Worm (Caenorhabditis elegans) whole organism, L2 larva: ENCODE results near the gene tftc-5.

Experiments used
- C34F6.9 ChIP-seq: fragments of 150-350 bp; optimal IDR thresholded peaks from 2 replicates; lab custom pipeline; 2014; ENCODE audit warnings: missing biosample characterization, missing genetic modification characterization
- F13H6.1 ChIP-seq: sonication (generic microtip); optimal IDR thresholded peaks from 2 replicates; lab custom pipeline; 2016; ENCODE audit warnings: missing genetic modification characterization, missing compliant biosample characterization
- R02D3.7 ChIP-seq: fragments of 150-350 bp; optimal IDR thresholded peaks from 2 replicates; lab custom pipeline; 2014; ENCODE audit warnings: missing biosample characterization, missing genetic modification characterization
- Y55F3AM.14 ChIP-seq: fragments of 200-800 bp; sonication (Bioruptor generic); optimal IDR thresholded peaks from 2 replicates; lab custom pipeline; 2018; ENCODE audit warnings: mild to moderate bottlenecking, missing genetic modification characterization, missing compliant biosample characterization
- ZK546.5 ChIP-seq: sonication (generic microtip); optimal IDR thresholded peaks from 2 replicates; lab custom pipeline; 2017; ENCODE audit warnings: missing biosample characterization, missing genetic modification characterization
- alr-1 ChIP-seq: fragments of 150-350 bp; optimal IDR thresholded peaks from 2 replicates; lab custom pipeline; 2014; ENCODE audit warnings: missing biosample characterization, missing genetic modification characterization
- aly-2 ChIP-seq: fragments of 150-350 bp; optimal IDR thresholded peaks from 2 replicates; lab custom pipeline; 2014; ENCODE audit warnings: missing biosample characterization, missing genetic modification characterization
- ama-1 ChIP-seq: fragments of 150-350 bp; optimal IDR thresholded peaks from 2 replicates; lab custom pipeline; 2018; ENCODE audit warnings: inconsistent platforms
- blmp-1 ChIP-seq: sonication (generic microtip); optimal IDR thresholded peaks from 2 replicates; lab custom pipeline; 2017; ENCODE audit warnings: missing genetic modification characterization, mild to moderate bottlenecking, missing compliant biosample characterization, antibody characterized with exemption, moderate library complexity; ENCODE audit not compliant: insufficient read depth
- ceh-16 ChIP-seq: fragments of 150-350 bp; optimal IDR thresholded peaks from 2 replicates; lab custom pipeline; 2014; ENCODE audit warnings: missing biosample characterization, missing genetic modification characterization
- ceh-82 ChIP-seq: fragments of 150-350 bp; optimal IDR thresholded peaks from 2 replicates; lab custom pipeline; 2014; ENCODE audit warnings: missing biosample characterization, missing genetic modification characterization
- crh-2 ChIP-seq: sonication (generic microtip); optimal IDR thresholded peaks from 2 replicates; lab custom pipeline; 2017; ENCODE audit warnings: missing biosample characterization, missing genetic modification characterization
- dmd-4 ChIP-seq: sonication (generic microtip); optimal IDR thresholded peaks from 2 replicates; lab custom pipeline; 2017; ENCODE audit warnings: missing biosample characterization, missing genetic modification characterization
- egl-27 ChIP-seq: sonication (generic microtip); optimal IDR thresholded peaks from 3 replicates; lab custom pipeline; 2017; ENCODE audit warnings: missing biosample characterization, missing genetic modification reagents, missing genetic modification characterization
- elt-1 ChIP-seq: fragments of 150-350 bp; optimal IDR thresholded peaks from 2 replicates; lab custom pipeline; 2014; ENCODE audit warnings: missing biosample characterization, missing genetic modification characterization
- elt-3 ChIP-seq: sonication (generic microtip); optimal IDR thresholded peaks from 2 replicates; lab custom pipeline; 2017; ENCODE audit warnings: missing biosample characterization, missing genetic modification characterization
- fos-1 ChIP-seq: fragments of 150-350 bp; optimal IDR thresholded peaks from 2 replicates; lab custom pipeline; 2014; ENCODE audit warnings: missing biosample characterization, missing genetic modification characterization
- gmeb-1 ChIP-seq: fragments of 150-350 bp; optimal IDR thresholded peaks from 2 replicates; lab custom pipeline; 2014; ENCODE audit warnings: missing biosample characterization, missing genetic modification characterization
- lin-11 ChIP-seq: fragments of 150-350 bp; sonication (generic microtip); optimal IDR thresholded peaks from 2 replicates; lab custom pipeline; 2014; ENCODE audit warnings: missing biosample characterization, missing genetic modification characterization, inconsistent platforms, mixed read lengths
- lin-13 ChIP-seq: fragments of 150-350 bp; optimal IDR thresholded peaks from 2 replicates; lab custom pipeline; 2014; ENCODE audit warnings: missing biosample characterization, missing genetic modification reagents, missing genetic modification characterization
- lin-39 ChIP-seq: fragments of 150-350 bp; optimal IDR thresholded peaks from 2 replicates; lab custom pipeline; 2014; ENCODE audit warnings: missing biosample characterization, missing genetic modification reagents, missing genetic modification characterization
- lsy-2 ChIP-seq, 2 experiments: fragments of 150-350 bp in 1 of 2; sonication (generic microtip) in 1 of 2; optimal IDR thresholded peaks; 2 replicates each; lab custom pipeline; 2014 to 2017; ENCODE audit warnings: missing biosample characterization in 2 of 2, missing genetic modification characterization in 2 of 2
- mab-5 ChIP-seq: fragments of 150-350 bp; optimal IDR thresholded peaks from 2 replicates; lab custom pipeline; 2014; ENCODE audit warnings: missing biosample characterization, missing genetic modification characterization
- mbf-1 ChIP-seq: sonication (generic microtip); optimal IDR thresholded peaks from 2 replicates; lab custom pipeline; 2017; ENCODE audit warnings: missing biosample characterization, missing genetic modification characterization
- mdl-1 ChIP-seq, 2 experiments: fragments of 150-350 bp in 1 of 2; sonication (generic microtip) in 1 of 2; optimal IDR thresholded peaks; 2 replicates each; lab custom pipeline; 2017; ENCODE audit warnings: missing biosample characterization in 2 of 2, missing genetic modification characterization in 2 of 2
- nhr-10 ChIP-seq: sonication (generic microtip); optimal IDR thresholded peaks from 2 replicates; lab custom pipeline; 2017; ENCODE audit warnings: missing biosample characterization, missing genetic modification characterization
- nhr-11 ChIP-seq: fragments of 150-350 bp; optimal IDR thresholded peaks from 2 replicates; lab custom pipeline; 2014; ENCODE audit warnings: missing biosample characterization, missing genetic modification characterization
- nhr-12 ChIP-seq: fragments of 150-350 bp; optimal IDR thresholded peaks from 2 replicates; lab custom pipeline; 2014; ENCODE audit warnings: missing biosample characterization, missing genetic modification characterization
- nhr-129 ChIP-seq: fragments of 150-350 bp; optimal IDR thresholded peaks from 2 replicates; lab custom pipeline; 2014; ENCODE audit warnings: missing biosample characterization, missing genetic modification characterization
- nhr-21 ChIP-seq: fragments of 150-350 bp; optimal IDR thresholded peaks from 2 replicates; lab custom pipeline; 2014; ENCODE audit warnings: missing biosample characterization, missing genetic modification characterization
- nhr-23 ChIP-seq: fragments of 150-350 bp; optimal IDR thresholded peaks from 2 replicates; lab custom pipeline; 2014; ENCODE audit warnings: missing biosample characterization, missing genetic modification reagents, missing genetic modification characterization
- nhr-237 ChIP-seq: fragments of 150-350 bp; optimal IDR thresholded peaks from 2 replicates; lab custom pipeline; 2014; ENCODE audit warnings: missing biosample characterization, missing genetic modification characterization
- nhr-25 ChIP-seq: fragments of 150-350 bp; sonication (generic microtip); optimal IDR thresholded peaks from 3 replicates; lab custom pipeline; 2014; ENCODE audit warnings: missing biosample characterization, missing genetic modification characterization
- nhr-6 ChIP-seq: fragments of 150-350 bp; optimal IDR thresholded peaks from 2 replicates; lab custom pipeline; 2014; ENCODE audit warnings: missing biosample characterization, missing genetic modification characterization
- nhr-77 ChIP-seq: fragments of 150-350 bp; optimal IDR thresholded peaks from 2 replicates; lab custom pipeline; 2014; ENCODE audit warnings: missing biosample characterization, missing genetic modification characterization
- peb-1 ChIP-seq: fragments of 150-350 bp; optimal IDR thresholded peaks from 2 replicates; lab custom pipeline; 2014; ENCODE audit warnings: missing biosample characterization, missing genetic modification characterization
- sem-4 ChIP-seq: fragments of 150-350 bp; optimal IDR thresholded peaks from 2 replicates; lab custom pipeline; 2014; ENCODE audit warnings: missing biosample characterization, missing genetic modification reagents, missing genetic modification characterization
- skn-1 ChIP-seq: sonication (generic microtip); optimal IDR thresholded peaks from 2 replicates; lab custom pipeline; 2017; ENCODE audit warnings: missing biosample characterization, missing genetic modification characterization
- sma-3 ChIP-seq: sonication (generic microtip); optimal IDR thresholded peaks from 2 replicates; lab custom pipeline; 2016; ENCODE audit warnings: missing genetic modification reagents, missing genetic modification characterization, missing compliant biosample characterization
- sma-9 ChIP-seq, 2 experiments: fragments of 150-350 bp in 1 of 2; sonication (generic microtip) in 1 of 2; optimal IDR thresholded peaks; 2 replicates each; lab custom pipeline; 2014 to 2016; ENCODE audit warnings: missing genetic modification characterization in 2 of 2, mild to moderate bottlenecking in 1 of 2, missing biosample characterization in 1 of 2, missing compliant biosample characterization in 1 of 2, missing genetic modification reagents in 1 of 2, moderate library complexity in 1 of 2
- snpc-4 ChIP-seq: fragments of 150-350 bp; optimal IDR thresholded peaks from 2 replicates; lab custom pipeline; 2014; ENCODE audit warnings: missing biosample characterization, missing genetic modification characterization
- unc-39 ChIP-seq: fragments of 150-350 bp; optimal IDR thresholded peaks from 2 replicates; lab custom pipeline; 2014; ENCODE audit warnings: missing biosample characterization, missing genetic modification characterization
- unc-55 ChIP-seq: fragments of 150-350 bp; sonication (generic microtip); optimal IDR thresholded peaks from 3 replicates; lab custom pipeline; 2014; ENCODE audit warnings: missing biosample characterization, missing genetic modification reagents, missing genetic modification characterization
- unc-62 ChIP-seq: fragments of 150-350 bp; optimal IDR thresholded peaks from 2 replicates; lab custom pipeline; 2014; ENCODE audit warnings: missing biosample characterization, missing genetic modification reagents, missing genetic modification characterization
- zag-1 ChIP-seq: fragments of 150-350 bp; optimal IDR thresholded peaks from 2 replicates; lab custom pipeline; 2014; ENCODE audit warnings: missing biosample characterization, missing genetic modification characterization
- ztf-1 ChIP-seq: fragments of 200-800 bp; sonication (Bioruptor generic); conservative IDR thresholded peaks from 2 replicates; pipeline ENCODE4 v1.3.6; 2022; ENCODE audit warnings: missing genetic modification characterization, missing compliant biosample characterization
- ztf-11 ChIP-seq: sonication (generic microtip); optimal IDR thresholded peaks from 2 replicates; lab custom pipeline; 2017; ENCODE audit warnings: missing biosample characterization, missing genetic modification characterization
- ztf-4 ChIP-seq: fragments of 150-350 bp; optimal IDR thresholded peaks from 2 replicates; lab custom pipeline; 2014; ENCODE audit warnings: missing biosample characterization, missing genetic modification characterization

Gene tftc-5

ce11 chrIII:3978438-3978837 lies 43.5 kb upstream of the tftc-5 start:
- TF ChIP-seq skn-1 (tag; lab: Kevin White, UChicago) (no peak), ZK546.5 (tag; lab: Kevin White, UChicago) (no peak), nhr-21 (tag; lab: Kevin White, UChicago) (no peak), nhr-25 (tag; lab: Kevin White, UChicago) (peak; percentile 38), F13H6.1 (tag; lab: Kevin White, UChicago) (no peak), mbf-1 (no peak), unc-55 (GFP tag; lab: Kevin White, UChicago) (peak; percentile 9), sem-4 (no peak), dmd-4 (no peak), ztf-4 (no peak), nhr-23 (tag; lab: Kevin White, UChicago) (no peak), ztf-1 (no peak), lin-13 (GFP tag; lab: Kevin White, UChicago) (no peak), gmeb-1 (no peak), lin-11 (tag; lab: Kevin White, UChicago) (no peak), crh-2 (tag; lab: Kevin White, UChicago) (peak; percentile 37), aly-2 (tag; lab: Kevin White, UChicago) (no peak), sma-3 (no peak), egl-27 (no peak), unc-62 (no peak), nhr-12 (no peak), fos-1 (tag; lab: Kevin White, UChicago) (peak; percentile 8), peb-1 (tag; lab: Kevin White, UChicago) (no peak), mab-5 (tag; lab: Kevin White, UChicago) (no peak)

- TF ChIP-seq nhr-11 (tag; lab: Kevin White, UChicago) (no peak), sma-3 (peak; percentile 41), unc-39 (no peak), C34F6.9 (peak; percentile 64), mdl-1 (tag; optimal IDR thresholded peaks at IDR 0.05; lab: Kevin White, UChicago) (peak; percentile 25 to 45), nhr-6 (tag; lab: Kevin White, UChicago) (no peak), lin-11 (tag; lab: Kevin White, UChicago) (no peak), ztf-4 (peak; percentile 27), sem-4 (peak; percentile 65), ceh-82 (tag; lab: Kevin White, UChicago) (no peak), blmp-1 (tag; lab: Kevin White, UChicago) (no peak), nhr-25 (tag; lab: Kevin White, UChicago) (peak; percentile 62), ztf-11 (no peak), lin-13 (GFP tag; lab: Kevin White, UChicago) (peak; percentile 38), fos-1 (tag; lab: Kevin White, UChicago) (peak; percentile 14), dmd-4 (no peak), elt-3 (tag; lab: Kevin White, UChicago) (no peak), ceh-16 (tag; lab: Kevin White, UChicago) (no peak), nhr-129 (tag; lab: Kevin White, UChicago) (peak; percentile 55), peb-1 (tag; lab: Kevin White, UChicago) (no peak), nhr-21 (tag; lab: Kevin White, UChicago) (no peak), elt-1 (tag; lab: Kevin White, UChicago) (no peak), nhr-10 (tag; lab: Kevin White, UChicago) (no peak), unc-55 (GFP tag; lab: Kevin White, UChicago) (peak; percentile 69), aly-2 (tag; lab: Kevin White, UChicago) (no peak), sma-9 (GFP tag; optimal IDR thresholded peaks at IDR 0.05; lab: Kevin White, UChicago) (peak; percentile 54), sma-9 (tag; optimal IDR thresholded peaks at IDR 0.05; lab: Kevin White, UChicago) (no peak), crh-2 (tag; lab: Kevin White, UChicago) (peak; percentile 71), F13H6.1 (tag; lab: Kevin White, UChicago) (peak; percentile 89), ztf-1 (no peak), lsy-2 (tag; optimal IDR thresholded peaks at IDR 0.05; lab: Kevin White, UChicago) (peak; percentile 33 to 48), R02D3.7 (tag; lab: Kevin White, UChicago) (no peak), snpc-4 (tag; lab: Kevin White, UChicago) (no peak), ZK546.5 (tag; lab: Kevin White, UChicago) (no peak), mbf-1 (no peak), mab-5 (tag; lab: Kevin White, UChicago) (no peak), alr-1 (tag; lab: Kevin White, UChicago) (no peak), nhr-23 (tag; lab: Kevin White, UChicago) (no peak), skn-1 (tag; lab: Kevin White, UChicago) (no peak), zag-1 (tag; lab: Kevin White, UChicago) (no peak), unc-62 (no peak), nhr-237 (no peak), nhr-12 (no peak), Y55F3AM.14 (GFP tag; lab: Kevin White, UChicago) (no peak), ama-1 (lab: Kevin White, UChicago) (no peak), lin-39 (no peak), nhr-77 (tag; lab: Kevin White, UChicago) (no peak), gmeb-1 (peak; percentile 17), egl-27 (no peak)
Observed at ce11 chrIII:3979980-3980631, 41.9 kb upstream of the tftc-5 start.
